Worm (Caenorhabditis elegans) whole organism, young adult: ENCODE results near the gene F14D7.14.
A peak's percentile ranks its signal among the peaks of the same experiment; 100 is the strongest.

Source experiments
- B0019.2 ChIP-seq: fragments of 200-800 bp; sonication (Bioruptor generic); conservative IDR thresholded peaks from 2 replicates; pipeline ENCODE4 v1.3.6; 2022; ENCODE audit warnings: missing genetic modification reagents, missing genetic modification characterization, missing compliant biosample characterization
- B0035.1 ChIP-seq: sonication (generic microtip); optimal IDR thresholded peaks from 2 replicates; lab custom pipeline; 2016; ENCODE audit warnings: missing genetic modification characterization, mild to moderate bottlenecking, missing compliant biosample characterization, missing genotype, missing genetic modification reagents
- B0336.3 ChIP-seq: fragments of 200-800 bp; sonication (Bioruptor generic); IDR thresholded peaks from 2 replicates; pipeline ENCODE4 v1.3.6; 2022; ENCODE audit warnings: missing genetic modification characterization, missing compliant biosample characterization
- C06A6.2 ChIP-seq: fragments of 200-800 bp; sonication (Bioruptor generic); conservative IDR thresholded peaks from 2 replicates; pipeline ENCODE4 v1.3.6; 2022; ENCODE audit warnings: missing genetic modification characterization, missing compliant biosample characterization
- C17E4.6 ChIP-seq: fragments of 200-800 bp; sonication (Bioruptor generic); IDR thresholded peaks from 2 replicates; pipeline ENCODE4 v1.3.6; 2022; ENCODE audit warnings: missing genetic modification reagents, missing genetic modification characterization, missing compliant biosample characterization
- F23B12.7 ChIP-seq: sonication (generic microtip); optimal IDR thresholded peaks from 2 replicates; lab custom pipeline; 2017; ENCODE audit warnings: missing genetic modification characterization, mild to moderate bottlenecking, missing compliant biosample characterization, antibody characterized with exemption, moderate library complexity; ENCODE audit not compliant: insufficient read depth
- F52B5.7 ChIP-seq: sonication (generic microtip); optimal IDR thresholded peaks from 2 replicates; lab custom pipeline; 2016; ENCODE audit warnings: mild to moderate bottlenecking, missing genetic modification characterization, missing compliant biosample characterization
- T07F8.4 ChIP-seq: sonication (generic microtip); optimal IDR thresholded peaks from 2 replicates; lab custom pipeline; 2016; ENCODE audit warnings: mild to moderate bottlenecking, missing genetic modification characterization, moderate library complexity, missing compliant biosample characterization
- Y53F4B.3 ChIP-seq: fragments of 200-800 bp; sonication (Bioruptor generic); IDR thresholded peaks from 2 replicates; pipeline ENCODE4 v1.3.6; 2022; ENCODE audit warnings: missing genetic modification reagents, missing genetic modification characterization, missing compliant biosample characterization
- ZK185.1 ChIP-seq: sonication (generic microtip); optimal IDR thresholded peaks from 2 replicates; lab custom pipeline; 2016; ENCODE audit warnings: mild to moderate bottlenecking, missing genetic modification characterization, missing compliant biosample characterization; ENCODE audit not compliant: poor library complexity, severe bottlenecking
- akir-1 ChIP-seq: fragments of 200-800 bp; sonication (Bioruptor generic); optimal IDR thresholded peaks from 2 replicates; lab custom pipeline; 2018; ENCODE audit warnings: mild to moderate bottlenecking, missing genetic modification characterization, moderate library complexity, missing compliant biosample characterization
- ama-1 ChIP-seq, 3 experiments: fragments of 150-350 bp in 1 of 3; sonication (generic microtip) in 2 of 3; optimal IDR thresholded peaks; 2 replicates each; lab custom pipeline; 2014 to 2018; ENCODE audit warnings: missing biosample characterization in 2 of 3, missing genetic modification characterization in 2 of 3, missing genetic modification reagents in 2 of 3
- attf-5 ChIP-seq: fragments of 200-800 bp; sonication (Bioruptor generic); optimal IDR thresholded peaks from 2 replicates; lab custom pipeline; 2018; ENCODE audit warnings: mild to moderate bottlenecking, missing genetic modification characterization, missing compliant biosample characterization
- bed-2 ChIP-seq: fragments of 200-800 bp; sonication (Bioruptor generic); IDR thresholded peaks from 2 replicates; pipeline ENCODE4 v1.3.6; 2022; ENCODE audit warnings: missing genetic modification reagents, missing genetic modification characterization, missing compliant biosample characterization
- ccch-3 ChIP-seq: fragments of 200-800 bp; sonication (Bioruptor generic); optimal IDR thresholded peaks from 2 replicates; lab custom pipeline; 2018; ENCODE audit warnings: mild to moderate bottlenecking, missing genetic modification characterization, missing compliant biosample characterization
- cebp-1 ChIP-seq, 2 experiments: fragments of 200-800 bp in 1 of 2; sonication (Bioruptor generic) in 1 of 2; sonication (generic microtip) in 1 of 2; IDR thresholded peaks in 1 of 2; optimal IDR thresholded peaks in 1 of 2; 2 replicates each; pipeline versions ENCODE4 v1.3.6 to Lab custom; 2017 to 2022; ENCODE audit warnings: missing compliant biosample characterization in 2 of 2, missing genetic modification characterization in 2 of 2, mild to moderate bottlenecking in 1 of 2, missing genetic modification reagents in 1 of 2, moderate library complexity in 1 of 2
- ceh-79 ChIP-seq: sonication (generic microtip); optimal IDR thresholded peaks from 2 replicates; lab custom pipeline; 2017; ENCODE audit warnings: mild to moderate bottlenecking, missing genetic modification characterization, missing compliant biosample characterization
- die-1 ChIP-seq: sonication (generic microtip); optimal IDR thresholded peaks from 2 replicates; lab custom pipeline; 2016; ENCODE audit warnings: missing genotype, mild to moderate bottlenecking, missing genetic modification characterization, missing compliant biosample characterization
- dpff-1 ChIP-seq: sonication (generic microtip); optimal IDR thresholded peaks from 2 replicates; lab custom pipeline; 2017; ENCODE audit warnings: mild to moderate bottlenecking, missing genetic modification characterization, missing compliant biosample characterization
- efl-1 ChIP-seq: fragments of 150-350 bp; optimal IDR thresholded peaks from 2 replicates; lab custom pipeline; 2014; ENCODE audit warnings: missing biosample characterization, missing genetic modification reagents, missing genetic modification characterization
- egrh-3 ChIP-seq: fragments of 200-800 bp; sonication (Bioruptor generic); IDR thresholded peaks from 2 replicates; pipeline ENCODE4 v1.3.6; 2022; ENCODE audit warnings: missing genetic modification reagents, missing genetic modification characterization, missing compliant biosample characterization
- hlh-26 ChIP-seq: fragments of 200-800 bp; sonication (Bioruptor generic); conservative IDR thresholded peaks from 2 replicates; pipeline ENCODE4 v1.3.6; 2022; ENCODE audit warnings: missing genetic modification reagents, missing genetic modification characterization, missing compliant biosample characterization
- hmg-20 ChIP-seq: fragments of 200-800 bp; sonication (Bioruptor generic); IDR thresholded peaks from 2 replicates; pipeline ENCODE4 v1.3.6; 2022; ENCODE audit warnings: missing genetic modification reagents, missing genetic modification characterization, missing compliant biosample characterization
- hsf-1 ChIP-seq: fragments of 200-800 bp; sonication (Bioruptor generic); IDR thresholded peaks from 2 replicates; pipeline ENCODE4 v1.3.6; 2022; ENCODE audit warnings: missing genetic modification reagents, missing genetic modification characterization, missing compliant biosample characterization
- let-526 ChIP-seq: fragments of 200-800 bp; sonication (Bioruptor generic); IDR thresholded peaks from 2 replicates; pipeline ENCODE4 v1.3.6; 2022; ENCODE audit warnings: missing genetic modification reagents, missing genetic modification characterization, missing compliant biosample characterization
- lin-35 ChIP-seq, 3 experiments: fragments of 150-350 bp in 2 of 3; sonication (generic microtip) in 1 of 3; optimal IDR thresholded peaks; 2 replicates each; lab custom pipeline; 2014 to 2018; ENCODE audit warnings: missing biosample characterization in 3 of 3, missing genetic modification characterization in 3 of 3, missing genetic modification reagents in 3 of 3
- madf-6 ChIP-seq: fragments of 200-800 bp; sonication (Bioruptor generic); IDR thresholded peaks from 2 replicates; pipeline ENCODE4 v1.3.6; 2022; ENCODE audit warnings: missing genetic modification reagents, missing genetic modification characterization, missing compliant biosample characterization
- mcd-1 ChIP-seq: fragments of 200-800 bp; sonication (Bioruptor generic); IDR thresholded peaks from 2 replicates; pipeline ENCODE4 v1.3.6; 2022; ENCODE audit warnings: missing genetic modification reagents, missing genetic modification characterization, missing compliant biosample characterization
- nfya-1 ChIP-seq: sonication (generic microtip); optimal IDR thresholded peaks from 2 replicates; lab custom pipeline; 2017; ENCODE audit warnings: antibody characterized with exemption, missing compliant biosample characterization, missing genetic modification characterization, borderline replicate concordance; ENCODE audit not compliant: insufficient read depth
- nfyb-1 ChIP-seq: fragments of 200-800 bp; sonication (Bioruptor generic); IDR thresholded peaks from 2 replicates; pipeline ENCODE4 v1.3.6; 2022; ENCODE audit warnings: missing genetic modification reagents, missing genetic modification characterization, missing compliant biosample characterization
- nhr-27 ChIP-seq: fragments of 200-800 bp; sonication (Bioruptor generic); optimal IDR thresholded peaks from 2 replicates; lab custom pipeline; 2018; ENCODE audit warnings: mild to moderate bottlenecking, missing genetic modification characterization, moderate library complexity, missing compliant biosample characterization
- nhr-90 ChIP-seq: sonication (generic microtip); optimal IDR thresholded peaks from 2 replicates; lab custom pipeline; 2016; ENCODE audit warnings: missing genotype, mild to moderate bottlenecking, missing genetic modification characterization, missing compliant biosample characterization
- pbrm-1 ChIP-seq: fragments of 200-800 bp; sonication (Bioruptor generic); IDR thresholded peaks from 2 replicates; pipeline ENCODE4 v1.3.6; 2022; ENCODE audit warnings: missing genetic modification reagents, missing genetic modification characterization, missing compliant biosample characterization
- rcor-1 ChIP-seq: fragments of 200-800 bp; sonication (Bioruptor generic); IDR thresholded peaks from 2 replicates; pipeline ENCODE4 v1.3.6; 2022; ENCODE audit warnings: missing genetic modification reagents, missing genetic modification characterization, missing compliant biosample characterization
- rec-8 ChIP-seq, 2 experiments: sonication (generic microtip); optimal IDR thresholded peaks; 2 replicates each; lab custom pipeline; 2016; ENCODE audit warnings: mild to moderate bottlenecking in 2 of 2, missing genetic modification characterization in 2 of 2, missing genetic modification reagents in 2 of 2, missing genotype in 2 of 2, missing biosample characterization in 1 of 2, missing compliant biosample characterization in 1 of 2, moderate library complexity in 1 of 2
- rpc-1 ChIP-seq, 2 experiments: fragments of 150-350 bp in 1 of 2; sonication (generic microtip) in 1 of 2; optimal IDR thresholded peaks; 2 replicates each; lab custom pipeline; 2014 to 2018; ENCODE audit warnings: missing biosample characterization in 1 of 2, missing genetic modification characterization in 1 of 2, missing genetic modification reagents in 1 of 2, missing genotype in 1 of 2
- sdz-38 ChIP-seq: sonication (generic microtip); optimal IDR thresholded peaks from 2 replicates; lab custom pipeline; 2016; ENCODE audit warnings: missing genotype, missing genetic modification characterization, missing compliant biosample characterization
- sea-2 ChIP-seq: fragments of 200-800 bp; sonication (Bioruptor generic); IDR thresholded peaks from 2 replicates; pipeline ENCODE4 v1.3.6; 2022; ENCODE audit warnings: missing genetic modification characterization, missing compliant biosample characterization
- snpc-1.3 ChIP-seq: sonication (generic microtip); optimal IDR thresholded peaks from 2 replicates; lab custom pipeline; 2017; ENCODE audit warnings: missing genetic modification characterization, mild to moderate bottlenecking, missing compliant biosample characterization, antibody characterized with exemption, moderate library complexity, missing genotype, missing genetic modification reagents; ENCODE audit not compliant: insufficient read depth
- tbp1 ChIP-seq: fragments of 200-800 bp; sonication (Bioruptor generic); optimal IDR thresholded peaks from 2 replicates; lab custom pipeline; 2018; ENCODE audit warnings: mild to moderate bottlenecking, missing genetic modification characterization, missing compliant biosample characterization
- unc-62 ChIP-seq: fragments of 150-350 bp; optimal IDR thresholded peaks from 2 replicates; lab custom pipeline; 2014; ENCODE audit warnings: missing biosample characterization, missing genetic modification reagents, missing genetic modification characterization
- zim-3 ChIP-seq: sonication (generic microtip); optimal IDR thresholded peaks from 2 replicates; lab custom pipeline; 2017; ENCODE audit warnings: mild to moderate bottlenecking, missing genetic modification characterization, moderate library complexity, missing compliant biosample characterization
- ztf-25 ChIP-seq: fragments of 200-800 bp; sonication (Bioruptor generic); IDR thresholded peaks from 2 replicates; pipeline ENCODE4 v1.3.6; 2022; ENCODE audit warnings: missing genetic modification reagents, missing genetic modification characterization, missing compliant biosample characterization

F14D7.14 gene

DNA sequence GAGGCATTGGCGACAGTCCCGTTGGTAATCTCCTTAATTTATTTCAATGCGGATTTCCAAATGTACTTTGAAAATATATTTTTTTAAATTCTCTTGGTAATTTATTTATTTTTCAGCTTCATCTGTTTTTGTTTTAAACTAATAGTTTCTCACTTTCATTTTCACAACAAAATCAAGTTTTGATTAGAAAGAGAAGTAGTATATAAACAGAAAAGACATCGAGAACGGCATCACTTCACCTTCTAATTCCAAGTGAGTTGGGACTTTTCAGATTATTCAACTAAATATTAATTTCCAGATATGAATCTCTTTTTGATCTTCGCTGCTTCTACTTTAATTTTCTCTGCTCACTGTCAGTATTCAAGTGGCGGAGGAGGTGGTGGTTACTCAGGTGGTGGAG is 10.5 kb downstream of the F14D7.14 start, which contains the start of gene F47B8.14:
F47B8.14 (plus strand) TSS at position 301 of the 400 bp plus-strand sequence.
- no peak for TF ChIP-seq nfya-1 (tag; lab: Kevin White, UChicago)
- TF ChIP-seq hmg-20 (GFP tag; lab: Robert Waterston, UW), result no peak
- no peak for TF ChIP-seq efl-1 (GFP tag; lab: Kevin White, UChicago)
- TF ChIP-seq dpff-1 (tag; lab: Kevin White, UChicago), result no peak
- TF ChIP-seq akir-1 (GFP tag; lab: Kevin White, UChicago), result no peak
- no peak for TF ChIP-seq ama-1 (optimal IDR thresholded peaks at IDR 0.05; lab: Kevin White, UChicago)
- TF ChIP-seq ama-1 (GFP tag; optimal IDR thresholded peaks at IDR 0.05; lab: Kevin White, UChicago), result no peak
- no peak for TF ChIP-seq rec-8 (tag; optimal IDR thresholded peaks at IDR 0.05; lab: Kevin White, UChicago)
- no peak for TF ChIP-seq Y53F4B.3
- TF ChIP-seq F52B5.7, result no peak

DNA sequence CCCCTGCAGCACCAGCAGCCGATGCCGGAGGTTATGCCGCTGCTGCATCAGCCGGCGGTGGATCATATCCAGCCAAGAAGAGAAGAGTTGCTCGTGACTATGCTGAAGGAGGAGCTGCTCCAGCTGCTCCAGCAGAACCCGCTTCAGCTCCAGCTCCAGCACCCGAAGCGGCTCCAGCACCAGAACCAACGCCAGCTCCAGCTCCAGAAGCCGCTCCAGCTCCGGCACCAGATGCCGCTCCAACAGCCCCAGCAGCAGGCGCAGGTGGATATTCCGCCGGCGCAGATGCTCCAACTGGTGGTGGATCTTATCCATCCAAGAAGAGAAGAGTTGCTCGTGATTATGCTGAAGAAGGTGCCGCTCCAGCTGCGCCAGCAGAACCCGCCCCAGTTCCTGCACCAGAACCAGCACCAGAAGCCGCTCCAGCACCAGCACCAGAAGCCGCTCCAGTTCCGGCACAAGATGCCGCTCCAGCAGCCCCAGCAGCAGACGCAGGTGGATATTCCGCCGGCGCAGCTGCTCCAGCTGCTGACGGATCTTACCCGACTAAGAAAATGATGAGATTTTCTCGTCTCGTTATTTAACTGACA is 11.1 kb downstream of the F14D7.14 start:
- TF ChIP-seq die-1 (no peak), C06A6.2 (no peak), egrh-3 (GFP tag; lab: Robert Waterston, UW) (peak; percentile 98), hmg-20 (GFP tag; lab: Robert Waterston, UW) (no peak), madf-6 (GFP tag; lab: Robert Waterston, UW) (no peak), rpc-1 (optimal IDR thresholded peaks at IDR 0.05; lab: Kevin White, UChicago) (no peak), rpc-1 (tag; optimal IDR thresholded peaks at IDR 0.05; lab: Kevin White, UChicago) (no peak), hsf-1 (no peak), ztf-25 (GFP tag; lab: Robert Waterston, UW) (no peak), sea-2 (GFP tag; lab: Robert Waterston, UW) (no peak), attf-5 (GFP tag; lab: Kevin White, UChicago) (peak; percentile 23), ama-1 (optimal IDR thresholded peaks at IDR 0.05; lab: Kevin White, UChicago) (no peak), ama-1 (GFP tag; optimal IDR thresholded peaks at IDR 0.05; lab: Kevin White, UChicago) (no peak), ZK185.1 (tag; lab: Kevin White, UChicago) (no peak), rcor-1 (GFP tag; lab: Robert Waterston, UW) (no peak), unc-62 (GFP tag; lab: Kevin White, UChicago) (no peak), B0035.1 (tag; lab: Kevin White, UChicago) (no peak), sdz-38 (tag; lab: Kevin White, UChicago) (no peak), T07F8.4 (no peak), nfyb-1 (0 out of 2 replicates have a peak, but pooled peaks have one; percentile 30), ceh-79 (tag; lab: Kevin White, UChicago) (no peak), bed-2 (GFP tag; lab: Robert Waterston, UW) (no peak), C17E4.6 (GFP tag; lab: Robert Waterston, UW) (no peak), pbrm-1 (GFP tag; lab: Robert Waterston, UW) (0 out of 2 replicates have a peak, but pooled peaks have one; percentile 14), nhr-90 (tag; lab: Kevin White, UChicago) (no peak), cebp-1 (GFP tag; IDR thresholded peaks at IDR 0.05; lab: Robert Waterston, UW) (no peak), cebp-1 (tag; optimal IDR thresholded peaks at IDR 0.05; lab: Kevin White, UChicago) (peak; percentile 26), B0019.2 (GFP tag; lab: Robert Waterston, UW) (no peak), hlh-26 (no peak), tbp1 (GFP tag; lab: Kevin White, UChicago) (no peak), F23B12.7 (tag; lab: Kevin White, UChicago) (no peak), ccch-3 (GFP tag; lab: Kevin White, UChicago) (no peak), lin-35 (GFP tag; optimal IDR thresholded peaks at IDR 0.05; lab: Kevin White, UChicago) (no peak), let-526 (no peak), zim-3 (no peak), akir-1 (GFP tag; lab: Kevin White, UChicago) (no peak), mcd-1 (GFP tag; lab: Robert Waterston, UW) (no peak; the same call in 1 of the 2 replicates), B0336.3 (GFP tag; lab: Robert Waterston, UW) (peak; percentile 31; the same call in 1 of the 2 replicates), nhr-27 (tag; lab: Kevin White, UChicago) (no peak), snpc-1.3 (tag; lab: Kevin White, UChicago) (no peak)
